Fruit fly (Drosophila melanogaster): ENCODE data around the gene CD98hc.

The CD98hc gene

DNA sequence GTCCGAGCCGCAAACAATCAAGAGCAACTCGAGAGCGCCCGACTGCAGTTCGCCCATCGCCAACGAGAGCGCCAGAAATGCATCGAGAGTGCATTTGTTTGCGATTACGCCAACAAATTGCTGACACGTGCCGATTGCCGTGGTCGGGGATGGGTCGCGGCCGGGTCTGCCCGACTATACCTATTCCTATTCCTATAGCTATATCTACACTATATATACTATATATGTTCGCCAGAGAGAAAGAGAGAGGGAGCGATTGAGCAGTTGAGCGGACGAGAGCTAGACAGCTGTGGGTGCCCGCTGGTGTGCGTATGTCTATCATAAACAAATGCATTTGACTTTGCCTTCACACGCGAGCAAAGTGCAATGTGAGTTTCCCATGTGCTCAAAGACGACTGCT lies 30.9 kb downstream of the CD98hc start (continued):
- TF ChIP-seq Hr39 (GFP tag; optimal IDR thresholded peaks at IDR 0.05) (no peak), CG10669 (GFP tag; optimal IDR thresholded peaks at IDR 0.05) (no peak), fd59A (GFP tag; optimal IDR thresholded peaks at IDR 0.05) (no peak), CG31627 (GFP tag; optimal IDR thresholded peaks at IDR 0.05) (no peak), fkh (GFP tag; optimal IDR thresholded peaks at IDR 0.05) (no peak), lz (GFP tag; optimal IDR thresholded peaks at IDR 0.05) (no peak), CG8119 (GFP tag; IDR thresholded peaks at IDR 0.05) (peak; percentile 59; the same call in 2 of the 3 replicates), CG8632 (GFP tag; optimal IDR thresholded peaks at IDR 0.05) (no peak), pdm3 (GFP tag; optimal IDR thresholded peaks at IDR 0.05) (no peak), achi (GFP tag; optimal IDR thresholded peaks at IDR 0.05) (no peak), Eip75B (GFP tag; optimal IDR thresholded peaks at IDR 0.05) (no peak), dsx (GFP tag; optimal IDR thresholded peaks at IDR 0.05; ENCODE audit: poor library complexity, severe bottlenecking) (peak; percentile 6), spab (GFP tag; optimal IDR thresholded peaks at IDR 0.05) (no peak), CG9139 (GFP tag; optimal IDR thresholded peaks at IDR 0.05) (no peak), CG1621 (tag; optimal IDR thresholded peaks at IDR 0.05) (no peak), CG6854 (GFP tag; optimal IDR thresholded peaks at IDR 0.05) (no peak), CG15336 (GFP tag; IDR thresholded peaks at IDR 0.05) (peak; percentile 23; the same call in 1 of the 2 replicates), svp (GFP tag) (no peak), fd85E (GFP tag; optimal IDR thresholded peaks at IDR 0.05) (no peak)

- TF ChIP-seq CG11762 (GFP tag; optimal IDR thresholded peaks at IDR 0.05; ENCODE audit: insufficient read depth) (no peak), Ets21C (GFP tag; optimal IDR thresholded peaks at IDR 0.05) (no peak), Sox102F (GFP tag; optimal IDR thresholded peaks at IDR 0.05) (no peak), CG6808 (GFP tag; optimal IDR thresholded peaks at IDR 0.05) (no peak), net (GFP tag; optimal IDR thresholded peaks at IDR 0.05) (no peak), acj6 (GFP tag; optimal IDR thresholded peaks at IDR 0.05) (no peak), Ets96B (tag; optimal IDR thresholded peaks at IDR 0.05) (no peak), dsx (GFP tag; optimal IDR thresholded peaks at IDR 0.05; ENCODE audit: poor library complexity, severe bottlenecking) (peak; percentile 67), spab (GFP tag; optimal IDR thresholded peaks at IDR 0.05) (no peak), cyc (GFP tag; optimal IDR thresholded peaks at IDR 0.05) (no peak), CG11294 (GFP tag; IDR thresholded peaks at IDR 0.05) (no peak), achi (GFP tag; optimal IDR thresholded peaks at IDR 0.05) (peak; percentile 19), fkh (GFP tag; optimal IDR thresholded peaks at IDR 0.05) (no peak), CG6854 (GFP tag; optimal IDR thresholded peaks at IDR 0.05) (no peak), Met (GFP tag; optimal IDR thresholded peaks at IDR 0.05) (peak; percentile 26), Smox (GFP tag; optimal IDR thresholded peaks at IDR 0.05) (no peak), vri (GFP tag; optimal IDR thresholded peaks at IDR 0.05) (no peak), fd59A (GFP tag; optimal IDR thresholded peaks at IDR 0.05) (no peak), CG6276 (GFP tag; optimal IDR thresholded peaks at IDR 0.05) (no peak), CG11902 (GFP tag; optimal IDR thresholded peaks at IDR 0.05) (no peak), CG34406 (GFP tag; optimal IDR thresholded peaks at IDR 0.05) (no peak), esn (GFP tag; optimal IDR thresholded peaks at IDR 0.05) (peak; percentile 34), CG10631 (GFP tag; optimal IDR thresholded peaks at IDR 0.05) (peak; percentile 22), CG8319 (GFP tag; optimal IDR thresholded peaks at IDR 0.05) (no peak), CG6163 (GFP tag; IDR thresholded peaks at IDR 0.05) (no peak), Gug (GFP tag; IDR thresholded peaks at IDR 0.05) (no peak), pdm3 (GFP tag; optimal IDR thresholded peaks at IDR 0.05) (peak; percentile 31), Blimp-1 (GFP tag; optimal IDR thresholded peaks at IDR 0.05) (peak; percentile 60), OdsH (GFP tag; optimal IDR thresholded peaks at IDR 0.05) (peak; percentile 20), Lpt (GFP tag; optimal IDR thresholded peaks at IDR 0.05) (no peak), Eip75B (GFP tag; optimal IDR thresholded peaks at IDR 0.05) (no peak), CG4318 (GFP tag; optimal IDR thresholded peaks at IDR 0.05) (no peak), CG1621 (tag; optimal IDR thresholded peaks at IDR 0.05) (no peak), svp (GFP tag) (peak; percentile 59), fd85E (GFP tag; optimal IDR thresholded peaks at IDR 0.05) (no peak), CG15336 (GFP tag; IDR thresholded peaks at IDR 0.05) (no peak), Sox15 (GFP tag; optimal IDR thresholded peaks at IDR 0.05) (no peak), CG8119 (GFP tag; IDR thresholded peaks at IDR 0.05) (0 out of 3 replicates have a peak, but pooled peaks have one; percentile 25), Hr39 (GFP tag; optimal IDR thresholded peaks at IDR 0.05) (peak; percentile 6), eg (GFP tag; IDR thresholded peaks at IDR 0.05) (no peak), CG3919 (GFP tag; optimal IDR thresholded peaks at IDR 0.05) (peak; percentile 26), Eip78C (GFP tag) (peak; percentile 70), CG16779 (tag; optimal IDR thresholded peaks at IDR 0.05) (no peak)
Measured at dm6 chr3R:7944699-7945349, 33.4 kb downstream of the CD98hc start.
